Fruit fly (Drosophila melanogaster): ENCODE data around the gene X11L.
A peak's percentile ranks its signal among the peaks of the same experiment; 100 is the strongest.

The X11L gene

DNA sequence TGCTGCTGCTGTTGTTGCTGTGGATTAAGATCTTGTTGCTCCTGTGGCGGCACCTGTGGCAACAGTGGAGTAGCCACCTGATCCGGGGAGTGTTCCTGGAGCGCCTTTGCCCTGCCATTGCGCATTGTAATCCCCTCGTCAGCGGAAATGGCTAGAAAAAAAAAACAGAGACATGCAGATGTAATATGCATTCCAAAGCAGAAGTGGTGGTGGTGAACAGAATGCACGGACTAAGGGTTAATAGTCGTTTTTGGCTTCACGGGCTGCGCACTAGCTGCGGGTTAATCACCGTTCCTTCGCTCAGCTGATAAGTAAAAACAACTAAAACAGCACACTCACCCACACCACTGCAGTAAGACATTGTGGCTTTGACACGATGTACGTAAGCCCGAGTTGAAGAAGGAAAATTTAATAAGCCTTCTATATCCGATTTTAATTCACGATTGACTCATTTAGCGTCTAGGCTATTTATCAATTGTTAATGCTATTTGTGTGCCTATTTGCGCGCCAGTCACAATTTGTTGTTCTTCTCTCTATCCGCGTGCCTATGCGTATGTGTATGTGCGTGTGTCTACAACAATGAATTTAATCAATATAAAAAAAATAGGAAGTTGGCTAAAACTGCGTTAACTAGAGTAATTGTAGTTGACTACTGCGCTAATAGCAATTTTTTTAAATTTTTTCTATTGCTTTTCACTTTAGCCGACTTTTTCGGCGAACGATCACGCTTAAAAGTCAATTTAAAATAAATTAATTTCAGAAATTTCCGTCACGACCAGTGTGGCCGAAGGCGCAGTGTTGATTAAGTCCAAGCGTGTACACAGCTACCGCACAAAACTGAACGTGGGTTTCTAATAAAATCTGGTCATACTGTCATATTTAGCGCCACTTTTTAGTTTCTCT lies 27.9 kb downstream of the X11L start, which contains the start of gene stas (continued):
- TF ChIP-seq CG13894 (tag; optimal IDR thresholded peaks at IDR 0.05) (peak; percentile 34), Kr (GFP tag; optimal IDR thresholded peaks at IDR 0.05) (no peak), Dref (GFP tag; IDR thresholded peaks at IDR 0.05) (peak; percentile 37; the same call in 1 of the 2 replicates), Hmr (GFP tag; optimal IDR thresholded peaks at IDR 0.05) (peak; percentile 33), CG33213 (GFP tag; optimal IDR thresholded peaks at IDR 0.05) (peak; percentile 16), lbe (GFP tag; optimal IDR thresholded peaks at IDR 0.05) (no peak), amos (GFP tag; IDR thresholded peaks at IDR 0.05; ENCODE audit: partially characterized antibody) (0 out of 2 replicates have a peak, but pooled peaks have one; percentile 23), Rx (GFP tag; IDR thresholded peaks at IDR 0.05) (no peak), MBD-R2 (GFP tag; IDR thresholded peaks at IDR 0.05) (peak; percentile 41), bowl (GFP tag; IDR thresholded peaks at IDR 0.05) (no peak), Bgb (GFP tag; IDR thresholded peaks at IDR 0.05; ENCODE audit: partially characterized antibody) (peak; percentile 53; the same call in 1 of the 2 replicates), sqz (GFP tag; optimal IDR thresholded peaks at IDR 0.05) (peak; percentile 81), CG12071 (GFP tag; optimal IDR thresholded peaks at IDR 0.05) (no peak), onecut (GFP tag; IDR thresholded peaks at IDR 0.05) (peak; percentile 61), nom (GFP tag; optimal IDR thresholded peaks at IDR 0.05) (peak; percentile 37), unpg (GFP tag; optimal IDR thresholded peaks at IDR 0.05) (peak; percentile 2), CG30020 (tag; optimal IDR thresholded peaks at IDR 0.05) (peak; percentile 7), HmgZ (tag; optimal IDR thresholded peaks at IDR 0.05) (peak; percentile 10), CG6765 (GFP tag; optimal IDR thresholded peaks at IDR 0.05) (peak; percentile 57), CG10431 (GFP tag; optimal IDR thresholded peaks at IDR 0.05) (no peak), BEAF-32 (GFP tag; optimal IDR thresholded peaks at IDR 0.05) (peak; percentile 44), CG15011 (GFP tag; optimal IDR thresholded peaks at IDR 0.05) (no peak), odd (GFP tag; optimal IDR thresholded peaks at IDR 0.05) (peak; percentile 10), CG2889 (GFP tag; IDR thresholded peaks at IDR 0.05) (no peak), fd3F (GFP tag; optimal IDR thresholded peaks at IDR 0.05) (no peak), exex (tag; optimal IDR thresholded peaks at IDR 0.05) (peak; percentile 40), ttk (GFP tag; IDR thresholded peaks at IDR 0.05) (no peak), trem (tag; optimal IDR thresholded peaks at IDR 0.05) (peak; percentile 7), NFAT (GFP tag; IDR thresholded peaks at IDR 0.05) (peak; percentile 55; the same call in 1 of the 2 replicates), CoRest (tag; optimal IDR thresholded peaks at IDR 0.05) (peak; percentile 9), CG11504 (tag; optimal IDR thresholded peaks at IDR 0.05) (peak; percentile 35), Dfd (GFP tag; optimal IDR thresholded peaks at IDR 0.05) (no peak), Med (GFP tag) (peak; percentile 60), nerfin-1 (tag; optimal IDR thresholded peaks at IDR 0.05) (peak; percentile 33), pzg (GFP tag; optimal IDR thresholded peaks at IDR 0.05) (peak; percentile 69), CG3281 (GFP tag; optimal IDR thresholded peaks at IDR 0.05) (peak; percentile 18), bbx (GFP tag; IDR thresholded peaks at IDR 0.05; ENCODE audit: partially characterized antibody) (no peak), CG1233 (GFP tag; optimal IDR thresholded peaks at IDR 0.05) (peak; percentile 11), Opbp (GFP tag; IDR thresholded peaks at IDR 0.05; ENCODE audit: partially characterized antibody) (0 out of 3 replicates have a peak, but pooled peaks have one; percentile 25), CG1603 (tag; optimal IDR thresholded peaks at IDR 0.05) (peak; percentile 31), jing (GFP tag; optimal IDR thresholded peaks at IDR 0.05) (no peak), phol (tag; optimal IDR thresholded peaks at IDR 0.05) (peak; percentile 14), CG7357 (GFP tag; IDR thresholded peaks at IDR 0.05) (no peak), CG16813 (GFP tag; IDR thresholded peaks at IDR 0.05; ENCODE audit: partially characterized antibody) (0 out of 3 replicates have a peak, but pooled peaks have one; percentile 7), vvl (GFP tag; IDR thresholded peaks at IDR 0.05) (peak; percentile 69), CG4617 (GFP tag; optimal IDR thresholded peaks at IDR 0.05; ENCODE audit: borderline replicate concordance) (peak; percentile 64), sens (GFP tag) (peak; percentile 77)

All from whole organism, embryonic.